Fruit fly (Drosophila melanogaster) whole organism, embryonic: ENCODE measurements around the gene syd.

Source experiments
- Abd-B ChIP-seq: fragments of 200-800 bp; sonication (Bioruptor generic); optimal IDR thresholded peaks from 2 replicates; lab custom pipeline; 2018; ENCODE audit warnings: missing biosample characterization, mild to moderate bottlenecking, missing genetic modification characterization, moderate library complexity
- Awh ChIP-seq: fragments of 200-800 bp; sonication (Bioruptor generic); IDR thresholded peaks from 2 replicates; pipeline ENCODE4, ENCODE4 v1.3.6; 2022; ENCODE audit warnings: missing biosample characterization, missing genetic modification characterization
- BEAF-32 ChIP-seq: fragments of 200-800 bp; sonication (Bioruptor generic); optimal IDR thresholded peaks from 3 replicates; lab custom pipeline; 2017; ENCODE audit warnings: missing biosample characterization, missing genetic modification characterization, mild to moderate bottlenecking, moderate library complexity, missing genetic modification reagents
- CG10462 ChIP-seq: fragments of 200-800 bp; sonication (Bioruptor generic); optimal IDR thresholded peaks from 2 replicates; lab custom pipeline; 2016; ENCODE audit warnings: missing biosample characterization, missing genetic modification characterization
- CG10565 ChIP-seq: fragments of 200-800 bp; sonication (Bioruptor generic); optimal IDR thresholded peaks from 3 replicates; lab custom pipeline; 2016; ENCODE audit warnings: missing biosample characterization, mild to moderate bottlenecking, missing genetic modification characterization
- CG11247 ChIP-seq: fragments of 200-800 bp; sonication (Bioruptor generic); IDR thresholded peaks from 2 replicates; pipeline ENCODE4 v1.3.6; 2022; ENCODE audit warnings: missing biosample characterization, missing genetic modification characterization
- CG11398 ChIP-seq: fragments of 200-800 bp; sonication (Bioruptor generic); optimal IDR thresholded peaks from 2 replicates; lab custom pipeline; 2016; ENCODE audit warnings: missing biosample characterization, missing genetic modification characterization
- CG18619 ChIP-seq: fragments of 200-800 bp; sonication (Bioruptor generic); optimal IDR thresholded peaks from 3 replicates; lab custom pipeline; 2017; ENCODE audit warnings: missing biosample characterization, mild to moderate bottlenecking, missing genetic modification characterization
- CG2199 ChIP-seq: fragments of 200-800 bp; sonication (Bioruptor generic); IDR thresholded peaks from 3 replicates; pipeline ENCODE4 v1.3.6; 2022; ENCODE audit warnings: missing biosample characterization, missing genetic modification characterization
- CG4360 ChIP-seq: fragments of 200-800 bp; sonication (Bioruptor generic); IDR thresholded peaks from 2 replicates; pipeline ENCODE4 v1.3.6; 2022; ENCODE audit warnings: missing biosample characterization, missing genetic modification characterization
- CG4707 ChIP-seq: fragments of 200-800 bp; sonication (Bioruptor generic); optimal IDR thresholded peaks from 2 replicates; lab custom pipeline; 2018; ENCODE audit warnings: missing biosample characterization, mild to moderate bottlenecking, missing genetic modification characterization, moderate library complexity
- CG7928 ChIP-seq: fragments of 200-800 bp; sonication (Bioruptor generic); optimal IDR thresholded peaks from 2 replicates; lab custom pipeline; 2017; ENCODE audit warnings: missing biosample characterization, mild to moderate bottlenecking, missing genetic modification characterization
- CG8924 ChIP-seq: fragments of 200-800 bp; optimal IDR thresholded peaks from 3 replicates; lab custom pipeline; 2019; ENCODE audit warnings: missing biosample characterization, mild to moderate bottlenecking, missing genetic modification characterization, moderate library complexity
- CG9437 ChIP-seq: fragments of 200-800 bp; sonication (Bioruptor generic); optimal IDR thresholded peaks from 2 replicates; lab custom pipeline; 2018; ENCODE audit warnings: missing biosample characterization, mild to moderate bottlenecking, missing genetic modification characterization
- CkIIα-i1 ChIP-seq: fragments of 200-800 bp; sonication (Bioruptor generic); IDR thresholded peaks from 2 replicates; pipeline ENCODE4 v1.3.6; 2022; ENCODE audit warnings: missing biosample characterization, missing genetic modification characterization
- CrebB ChIP-seq: fragments of 200-800 bp; sonication (Bioruptor generic); optimal IDR thresholded peaks from 3 replicates; lab custom pipeline; 2018; ENCODE audit warnings: missing biosample characterization, mild to moderate bottlenecking, missing genetic modification characterization
- D19B ChIP-seq: fragments of 200-800 bp; sonication (Bioruptor generic); optimal IDR thresholded peaks from 2 replicates; lab custom pipeline; 2017; ENCODE audit warnings: missing biosample characterization, mild to moderate bottlenecking, missing genetic modification characterization
- Dad ChIP-seq: fragments of 200-800 bp; sonication (Bioruptor generic); optimal IDR thresholded peaks from 3 replicates; lab custom pipeline; 2016; ENCODE audit warnings: missing biosample characterization, missing genetic modification characterization
- Fer1 ChIP-seq: fragments of 200-800 bp; sonication (Bioruptor generic); optimal IDR thresholded peaks from 2 replicates; lab custom pipeline; 2017; ENCODE audit warnings: missing biosample characterization, mild to moderate bottlenecking, missing genetic modification characterization
- H2.0 ChIP-seq: fragments of 200-800 bp; sonication (Bioruptor generic); IDR thresholded peaks from 2 replicates; pipeline ENCODE4 v1.3.6; 2022; ENCODE audit warnings: missing biosample characterization, missing genetic modification characterization
- Hr39 ChIP-seq: fragments of >200 bp; optimal IDR thresholded peaks from 2 replicates; lab custom pipeline; 2017
- Hr51 ChIP-seq, 2 experiments: fragments of 200-800 bp; sonication (Bioruptor generic); optimal IDR thresholded peaks; 2 replicates in 1 of 2; 3 replicates in 1 of 2; lab custom pipeline; 2016 to 2018; ENCODE audit warnings: missing biosample characterization in 2 of 2, missing genetic modification characterization in 2 of 2, mild to moderate bottlenecking in 1 of 2, moderate library complexity in 1 of 2
- Lhr ChIP-seq: fragments of 200-800 bp; sonication (Bioruptor generic); optimal IDR thresholded peaks from 3 replicates; lab custom pipeline; 2017; ENCODE audit warnings: mild to moderate bottlenecking, missing biosample characterization, missing genetic modification reagents, missing genetic modification characterization
- Lim3 ChIP-seq: fragments of 200-800 bp; sonication (Bioruptor generic); IDR thresholded peaks from 2 replicates; pipeline ENCODE4 v1.3.6; 2022; ENCODE audit warnings: missing biosample characterization, missing genetic modification characterization
- Max ChIP-seq: fragments of 200-800 bp; sonication (Bioruptor generic); optimal IDR thresholded peaks from 2 replicates; lab custom pipeline; 2016; ENCODE audit warnings: missing biosample characterization, mild to moderate bottlenecking, missing genetic modification characterization
- Med ChIP-seq: fragments of 200-800 bp; sonication (Bioruptor generic); peaks from one replicate; lab custom pipeline; 2016; ENCODE audit warnings: missing biosample characterization, missing genetic modification characterization, mild to moderate bottlenecking, inconsistent platforms, moderate library complexity
- Nf-YB ChIP-seq: fragments of 200-800 bp; sonication (Bioruptor generic); optimal IDR thresholded peaks from 3 replicates; lab custom pipeline; 2019; ENCODE audit warnings: missing biosample characterization, mild to moderate bottlenecking, missing genetic modification characterization, moderate library complexity
- Nf-YC ChIP-seq: fragments of 200-800 bp; optimal IDR thresholded peaks from 3 replicates; lab custom pipeline; 2019; ENCODE audit warnings: missing biosample characterization, mild to moderate bottlenecking, missing genetic modification characterization, moderate library complexity
- Ssrp ChIP-seq: fragments of 200-800 bp; sonication (Bioruptor generic); optimal IDR thresholded peaks from 2 replicates; lab custom pipeline; 2018; ENCODE audit warnings: missing biosample characterization, mild to moderate bottlenecking, missing genetic modification characterization, moderate library complexity
- abd-A ChIP-seq: fragments of 200-800 bp; sonication (Bioruptor generic); optimal IDR thresholded peaks from 3 replicates; lab custom pipeline; 2019; ENCODE audit warnings: missing biosample characterization, mild to moderate bottlenecking, missing genetic modification characterization, moderate library complexity
- crol ChIP-seq: fragments of 200-800 bp; sonication (Bioruptor generic); IDR thresholded peaks from 2 replicates; pipeline ENCODE4 v1.3.6; 2022; ENCODE audit warnings: missing biosample characterization, missing genetic modification characterization
- exex ChIP-seq: fragments of 200-800 bp; sonication (Bioruptor generic); optimal IDR thresholded peaks from 4 replicates; lab custom pipeline; 2018; ENCODE audit warnings: missing biosample characterization, mild to moderate bottlenecking, missing genetic modification characterization, moderate library complexity
- gcm ChIP-seq: fragments of 200-800 bp; sonication (Bioruptor generic); optimal IDR thresholded peaks from 2 replicates; lab custom pipeline; 2019; ENCODE audit warnings: missing biosample characterization, mild to moderate bottlenecking, missing genetic modification characterization, moderate library complexity
- gcm2 ChIP-seq: fragments of 200-800 bp; sonication (Bioruptor generic); optimal IDR thresholded peaks from 2 replicates; lab custom pipeline; 2016; ENCODE audit warnings: missing biosample characterization, missing genetic modification characterization
- gsb-n ChIP-seq: fragments of 200-800 bp; sonication (Bioruptor generic); optimal IDR thresholded peaks from 3 replicates; lab custom pipeline; 2018; ENCODE audit warnings: missing biosample characterization, mild to moderate bottlenecking, missing genetic modification characterization
- kni ChIP-seq: fragments of 200-800 bp; sonication (Bioruptor generic); optimal IDR thresholded peaks from 3 replicates; lab custom pipeline; 2017; ENCODE audit warnings: mild to moderate bottlenecking, missing biosample characterization, missing genetic modification reagents, missing genetic modification characterization
- lola ChIP-seq, 3 experiments: fragments of >200 bp in 2 of 3; fragments of 200-800 bp in 1 of 3; sonication (Bioruptor generic) in 1 of 3; optimal IDR thresholded peaks; 2 replicates each; lab custom pipeline; 2017 to 2019; ENCODE audit warnings: missing biosample characterization in 3 of 3, missing genetic modification characterization in 3 of 3, mild to moderate bottlenecking in 1 of 3, moderate library complexity in 1 of 3
- maf-S ChIP-seq: fragments of 200-800 bp; sonication (Bioruptor generic); optimal IDR thresholded peaks from 2 replicates; lab custom pipeline; 2016; ENCODE audit warnings: missing biosample characterization, missing genetic modification characterization
- nom ChIP-seq: fragments of 200-800 bp; sonication (Bioruptor generic); optimal IDR thresholded peaks from 2 replicates; lab custom pipeline; 2017; ENCODE audit warnings: missing biosample characterization, missing genetic modification characterization, mild to moderate bottlenecking, moderate library complexity, missing genetic modification reagents
- oc ChIP-seq: fragments of 200-800 bp; sonication (Bioruptor generic); optimal IDR thresholded peaks from 2 replicates; lab custom pipeline; 2018; ENCODE audit warnings: missing biosample characterization, mild to moderate bottlenecking, missing genetic modification characterization, moderate library complexity
- org-1 ChIP-seq: fragments of 200-800 bp; sonication (Bioruptor generic); optimal IDR thresholded peaks from 2 replicates; lab custom pipeline; 2017; ENCODE audit warnings: missing biosample characterization, missing genetic modification characterization
- peb ChIP-seq: fragments of 200-800 bp; sonication (Bioruptor generic); IDR thresholded peaks from 2 replicates; pipeline ENCODE4 v1.3.6; 2022; ENCODE audit warnings: missing biosample characterization, missing genetic modification characterization
- pros ChIP-seq: fragments of 200-800 bp; sonication (Bioruptor generic); optimal IDR thresholded peaks from 3 replicates; lab custom pipeline; 2019; ENCODE audit warnings: missing biosample characterization, mild to moderate bottlenecking, missing genetic modification characterization, moderate library complexity
- psq ChIP-seq: fragments of 200-800 bp; sonication (Bioruptor generic); optimal IDR thresholded peaks from 2 replicates; lab custom pipeline; 2017; ENCODE audit warnings: missing biosample characterization, missing genetic modification characterization
- pzg ChIP-seq: fragments of 200-800 bp; sonication (Bioruptor generic); optimal IDR thresholded peaks from 3 replicates; lab custom pipeline; 2018; ENCODE audit warnings: missing biosample characterization, mild to moderate bottlenecking, missing genetic modification characterization, moderate library complexity
- sens ChIP-seq: fragments of 200-800 bp; sonication (Bioruptor generic); peaks from one replicate; lab custom pipeline; 2016; ENCODE audit warnings: missing biosample characterization, missing genetic modification characterization
- seq ChIP-seq: fragments of 200-800 bp; sonication (Bioruptor generic); IDR thresholded peaks from 2 replicates; pipeline ENCODE4 v1.3.6; 2022; ENCODE audit warnings: missing biosample characterization, missing genetic modification characterization
- sob ChIP-seq: fragments of 200-800 bp; sonication (Bioruptor generic); IDR thresholded peaks from 2 replicates; pipeline ENCODE4 v1.3.6; 2022; ENCODE audit warnings: missing biosample characterization, missing genetic modification characterization
- zen ChIP-seq: fragments of 200-800 bp; sonication (Bioruptor generic); optimal IDR thresholded peaks from 3 replicates; lab custom pipeline; 2018; ENCODE audit warnings: missing biosample characterization, mild to moderate bottlenecking, missing genetic modification characterization, moderate library complexity

Gene syd

dm6 chr3L:7954967-7955366 lies 19.0 kb upstream of the syd start:
- TF ChIP-seq exex (tag; lab: Kevin White, UChicago) (peak; percentile 57), lola (GFP tag; optimal IDR thresholded peaks at IDR 0.05; lab: Kevin White, UChicago) (no peak), Hr39 (lab: Kevin White, UChicago) (peak; percentile 10), kni (GFP tag; lab: Kevin White, UChicago) (peak; percentile 34), psq (GFP tag; lab: Kevin White, UChicago) (no peak), pros (GFP tag; lab: Kevin White, UChicago) (peak; percentile 87), CG18619 (GFP tag; lab: Kevin White, UChicago) (no peak), seq (peak; percentile 62; the same call in 1 of the 2 replicates), Med (GFP tag; lab: Kevin White, UChicago) (peak; percentile 20), Ssrp (no peak), pzg (GFP tag; lab: Kevin White, UChicago) (no peak), peb (GFP tag; lab: Robert Waterston, UW) (no peak), CG11247 (GFP tag; lab: Robert Waterston, UW) (0 out of 2 replicates have a peak, but pooled peaks have one; percentile 9), gsb-n (peak; percentile 7), Nf-YC (tag; lab: Kevin White, UChicago) (peak; percentile 87), CG11398 (no peak), sob (GFP tag; lab: Robert Waterston, UW) (no peak), zen (tag; lab: Kevin White, UChicago) (no peak), CG8924 (tag; lab: Kevin White, UChicago) (no peak), maf-S (GFP tag; lab: Kevin White, UChicago) (no peak), gcm2 (GFP tag; lab: Kevin White, UChicago) (no peak), Fer1 (GFP tag; lab: Kevin White, UChicago) (no peak), CG4707 (no peak), crol (GFP tag; lab: Robert Waterston, UW) (peak; percentile 96), Lim3 (peak; percentile 39; the same call in 1 of the 2 replicates), CG10565 (GFP tag; lab: Kevin White, UChicago) (no peak), Lhr (no peak), CG7928 (no peak), CG9437 (no peak), gcm (peak; percentile 66), Nf-YB (GFP tag; lab: Kevin White, UChicago) (peak; percentile 71), sens (GFP tag; lab: Kevin White, UChicago) (no peak), nom (no peak), CG2199 (GFP tag; lab: Robert Waterston, UW) (0 out of 3 replicates have a peak, but pooled peaks have one; percentile 13), abd-A (tag; lab: Kevin White, UChicago) (peak; percentile 81), Max (GFP tag; lab: Kevin White, UChicago) (no peak), Hr51 (GFP tag; optimal IDR thresholded peaks at IDR 0.05; lab: Kevin White, UChicago) (peak in 1 of 2 experiments; percentile 12), CrebB (tag; lab: Kevin White, UChicago) (no peak), CkIIα-i1 (GFP tag; lab: Robert Waterston, UW) (no peak), H2.0 (GFP tag; lab: Robert Waterston, UW) (no peak), Dad (GFP tag; lab: Kevin White, UChicago) (no peak), org-1 (GFP tag; lab: Kevin White, UChicago) (no peak), CG4360 (GFP tag; lab: Robert Waterston, UW) (peak; percentile 34; the same call in 1 of the 2 replicates), CG10462 (GFP tag; lab: Kevin White, UChicago) (no peak), Awh (GFP tag; lab: Robert Waterston, UW) (0 out of 2 replicates have a peak, but pooled peaks have one; percentile 31), BEAF-32 (GFP tag; lab: Kevin White, UChicago) (no peak), D19B (GFP tag; lab: Kevin White, UChicago) (no peak), Abd-B (no peak), oc (tag; lab: Kevin White, UChicago) (peak; percentile 12)
